Worm (Caenorhabditis elegans) whole organism, L1 larva: ENCODE measurements around the gene efn-3.

ENCODE experiments used
- C16A3.4 ChIP-seq: fragments of 150-350 bp; optimal IDR thresholded peaks from 2 replicates; lab custom pipeline; 2014; ENCODE audit warnings: missing biosample characterization, missing genetic modification characterization
- ama-1 ChIP-seq: fragments of 150-350 bp; optimal IDR thresholded peaks from 2 replicates; lab custom pipeline; 2014
- ceh-82 ChIP-seq, 3 experiments: fragments of 150-350 bp in 1 of 3; sonication (generic microtip) in 2 of 3; optimal IDR thresholded peaks; 2 replicates each; lab custom pipeline; 2014 to 2017; ENCODE audit warnings: missing biosample characterization in 3 of 3, missing genetic modification characterization in 3 of 3
- egl-27 ChIP-seq, 2 experiments: fragments of 150-350 bp in 1 of 2; sonication (generic microtip); optimal IDR thresholded peaks; 3 replicates each; lab custom pipeline; 2017 to 2018; ENCODE audit warnings: missing biosample characterization in 2 of 2, missing genetic modification characterization in 2 of 2, missing genetic modification reagents in 2 of 2
- elt-2 ChIP-seq: sonication (generic microtip); optimal IDR thresholded peaks from 2 replicates; lab custom pipeline; 2016; ENCODE audit warnings: missing genetic modification characterization, mild to moderate bottlenecking, inconsistent platforms, missing compliant biosample characterization, missing genetic modification reagents
- fkh-10 ChIP-seq: sonication (generic microtip); optimal IDR thresholded peaks from 2 replicates; lab custom pipeline; 2017; ENCODE audit warnings: missing biosample characterization, missing genetic modification reagents, missing genetic modification characterization
- nhr-237 ChIP-seq: fragments of 150-350 bp; optimal IDR thresholded peaks from 2 replicates; lab custom pipeline; 2014; ENCODE audit warnings: missing biosample characterization, missing genetic modification characterization
- nhr-28 ChIP-seq: fragments of 150-350 bp; optimal IDR thresholded peaks from 2 replicates; lab custom pipeline; 2014; ENCODE audit warnings: missing biosample characterization, missing genetic modification characterization
- ztf-11 ChIP-seq, 2 experiments: sonication (generic microtip); optimal IDR thresholded peaks; 2 replicates each; lab custom pipeline; 2016 to 2017; ENCODE audit warnings: missing genetic modification characterization in 2 of 2, missing biosample characterization in 1 of 2, missing compliant biosample characterization in 1 of 2
- ztf-4 ChIP-seq: fragments of 150-350 bp; optimal IDR thresholded peaks from 2 replicates; lab custom pipeline; 2014; ENCODE audit warnings: missing biosample characterization, missing genetic modification characterization

DNA sequence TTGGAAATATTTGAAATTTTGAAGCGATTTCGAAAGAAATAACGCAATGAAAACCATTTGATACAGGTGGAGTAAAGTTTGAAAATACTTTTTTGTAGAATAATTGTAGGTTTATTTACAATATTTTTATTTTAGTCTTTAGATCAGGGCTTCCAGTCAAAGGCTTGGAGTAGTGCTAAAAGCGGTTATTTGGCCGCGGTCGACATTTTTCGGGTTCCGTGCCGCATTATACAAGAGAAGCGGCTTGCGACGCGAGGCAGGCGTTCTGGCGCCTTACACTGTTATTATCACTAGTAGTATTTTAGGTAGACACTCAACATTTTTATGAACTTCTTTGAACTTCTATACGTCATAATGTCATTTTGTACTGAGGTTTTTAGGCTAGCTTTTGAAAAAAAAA is 29.2 kb upstream of the efn-3 start:
- no peak for TF ChIP-seq nhr-237 (tag; lab: Kevin White, UChicago)
- no peak for TF ChIP-seq ztf-4 (tag; lab: Kevin White, UChicago)
- TF ChIP-seq elt-2: no peak
- TF ChIP-seq ceh-82 (tag; optimal IDR thresholded peaks at IDR 0.05; lab: Kevin White, UChicago): no peak
- TF ChIP-seq ama-1 (lab: Kevin White, UChicago): no peak
- no peak for TF ChIP-seq C16A3.4
- TF ChIP-seq fkh-10 (GFP tag; lab: Kevin White, UChicago): no peak
- TF ChIP-seq nhr-28 (tag; lab: Kevin White, UChicago): no peak
- TF ChIP-seq ztf-11 (tag; optimal IDR thresholded peaks at IDR 0.05; lab: Kevin White, UChicago): no peak
- TF ChIP-seq egl-27 (tag; optimal IDR thresholded peaks at IDR 0.05; lab: Kevin White, UChicago): no peak
